Fruit fly (Drosophila melanogaster): ENCODE measurements around the gene kuz.

dm6 chr2L:13641887-13642826 is 92.2 kb downstream of the kuz start, which contains the start of gene ics:
- TF ChIP-seq Blimp-1 (GFP tag; optimal IDR thresholded peaks at IDR 0.05) (no peak), eyg (GFP tag; optimal IDR thresholded peaks at IDR 0.05) (no peak), Dip2 (GFP tag; IDR thresholded peaks at IDR 0.05) (no peak)
